Fruit fly (Drosophila melanogaster) whole organism, embryonic: Measurements from ENCODE around the gene Pex7.

Source experiments
- Aef1 ChIP-seq: fragments of 200-800 bp; sonication (Bioruptor generic); IDR thresholded peaks from 3 replicates; pipeline ENCODE4 v1.3.6; 2022; ENCODE audit warnings: missing biosample characterization, missing genetic modification characterization
- Atf3 ChIP-seq: fragments of 200-800 bp; sonication (Bioruptor generic); optimal IDR thresholded peaks from 3 replicates; lab custom pipeline; 2016; ENCODE audit warnings: missing biosample characterization, missing genetic modification characterization
- B-H1 ChIP-seq: fragments of 200-800 bp; sonication (Bioruptor generic); IDR thresholded peaks from 3 replicates; pipeline ENCODE4 v1.3.6; 2022; ENCODE audit warnings: missing biosample characterization, missing genetic modification characterization
- BEAF-32 ChIP-seq: fragments of 200-800 bp; sonication (Bioruptor generic); optimal IDR thresholded peaks from 3 replicates; lab custom pipeline; 2017; ENCODE audit warnings: missing biosample characterization, missing genetic modification characterization, mild to moderate bottlenecking, moderate library complexity, missing genetic modification reagents
- CG12104 ChIP-seq: fragments of 200-800 bp; sonication (Bioruptor generic); optimal IDR thresholded peaks from 3 replicates; lab custom pipeline; 2016; ENCODE audit warnings: missing biosample characterization, missing genetic modification characterization
- CG14667 ChIP-seq: fragments of 200-800 bp; sonication (Bioruptor generic); IDR thresholded peaks from 2 replicates; pipeline ENCODE4 v1.3.6; 2022; ENCODE audit warnings: missing biosample characterization, missing genetic modification characterization
- CG1603 ChIP-seq: fragments of 200-800 bp; sonication (Bioruptor generic); optimal IDR thresholded peaks from 2 replicates; lab custom pipeline; 2019; ENCODE audit warnings: missing biosample characterization, mild to moderate bottlenecking, missing genetic modification characterization, moderate library complexity
- CG17912 ChIP-seq: fragments of 200-800 bp; sonication (Bioruptor generic); optimal IDR thresholded peaks from 2 replicates; lab custom pipeline; 2018; ENCODE audit warnings: missing biosample characterization, mild to moderate bottlenecking, missing genetic modification characterization
- CG30403 ChIP-seq: fragments of 200-800 bp; sonication (Bioruptor generic); optimal IDR thresholded peaks from 3 replicates; lab custom pipeline; 2016; ENCODE audit warnings: missing biosample characterization, missing genetic modification characterization
- CG32772 ChIP-seq: fragments of 200-800 bp; sonication (Bioruptor generic); IDR thresholded peaks from 2 replicates; pipeline ENCODE4 v1.3.6; 2022; ENCODE audit warnings: missing biosample characterization, missing genetic modification characterization
- CG33213 ChIP-seq: fragments of 200-800 bp; sonication (Bioruptor generic); optimal IDR thresholded peaks from 3 replicates; lab custom pipeline; 2016; ENCODE audit warnings: missing biosample characterization, missing genetic modification characterization
- CG4617 ChIP-seq: fragments of 200-800 bp; sonication (Bioruptor generic); optimal IDR thresholded peaks from 3 replicates; lab custom pipeline; 2016; ENCODE audit warnings: missing biosample characterization, missing genetic modification characterization, borderline replicate concordance
- CG7372 ChIP-seq: fragments of 200-800 bp; sonication (Bioruptor generic); IDR thresholded peaks from 2 replicates; pipeline ENCODE4 v1.3.6; 2022; ENCODE audit warnings: missing biosample characterization, missing genetic modification characterization
- CG7786 ChIP-seq: fragments of 200-800 bp; sonication (Bioruptor generic); optimal IDR thresholded peaks from 2 replicates; lab custom pipeline; 2016; ENCODE audit warnings: missing biosample characterization, missing genetic modification characterization
- CG7963 ChIP-seq: fragments of 200-800 bp; sonication (Bioruptor generic); IDR thresholded peaks from 3 replicates; pipeline ENCODE4 v1.3.6; 2022; ENCODE audit warnings: missing biosample characterization, missing genetic modification characterization; ENCODE audit not compliant: partially characterized antibody
- CG8478 ChIP-seq: fragments of >200 bp; optimal IDR thresholded peaks from 2 replicates; lab custom pipeline; 2018
- Dek ChIP-seq: fragments of 200-800 bp; sonication (Bioruptor generic); optimal IDR thresholded peaks from 3 replicates; lab custom pipeline; 2019; ENCODE audit warnings: missing biosample characterization, mild to moderate bottlenecking, missing genetic modification characterization, moderate library complexity
- Dp ChIP-seq: fragments of 200-800 bp; sonication (Bioruptor generic); optimal IDR thresholded peaks from 2 replicates; lab custom pipeline; 2018; ENCODE audit warnings: missing biosample characterization, mild to moderate bottlenecking, missing genetic modification characterization, moderate library complexity
- E2f2 ChIP-seq: fragments of 200-800 bp; sonication (Bioruptor generic); IDR thresholded peaks from 2 replicates; pipeline ENCODE4 v1.3.6; 2022; ENCODE audit warnings: missing biosample characterization, missing genetic modification characterization
- Fer2 ChIP-seq: fragments of 200-800 bp; sonication (Bioruptor generic); optimal IDR thresholded peaks from 2 replicates; lab custom pipeline; 2018; ENCODE audit warnings: missing biosample characterization, mild to moderate bottlenecking, missing genetic modification characterization, moderate library complexity
- Gug ChIP-seq: fragments of 200-800 bp; sonication (Bioruptor generic); IDR thresholded peaks from 4 replicates; pipeline ENCODE4 v1.3.6; 2022; ENCODE audit warnings: missing biosample characterization, missing genetic modification characterization
- H15 ChIP-seq: fragments of 200-800 bp; sonication (Bioruptor generic); IDR thresholded peaks from 3 replicates; pipeline ENCODE4 v1.3.6; 2022; ENCODE audit warnings: missing biosample characterization, missing genetic modification characterization
- H2.0 ChIP-seq: fragments of 200-800 bp; sonication (Bioruptor generic); IDR thresholded peaks from 2 replicates; pipeline ENCODE4 v1.3.6; 2022; ENCODE audit warnings: missing biosample characterization, missing genetic modification characterization
- Hey ChIP-seq: fragments of 200-800 bp; sonication (Bioruptor generic); optimal IDR thresholded peaks from 3 replicates; lab custom pipeline; 2018; ENCODE audit warnings: missing biosample characterization, mild to moderate bottlenecking, missing genetic modification characterization
- Hr3 ChIP-seq: fragments of 200-800 bp; sonication (Bioruptor generic); optimal IDR thresholded peaks from 3 replicates; lab custom pipeline; 2016; ENCODE audit warnings: missing biosample characterization, missing genetic modification characterization
- Lpt ChIP-seq: fragments of >200 bp; optimal IDR thresholded peaks from 2 replicates; lab custom pipeline; 2018; ENCODE audit warnings: missing biosample characterization, missing genetic modification characterization
- Mad ChIP-seq: fragments of 200-800 bp; sonication (Bioruptor generic); optimal IDR thresholded peaks from 2 replicates; lab custom pipeline; 2016; ENCODE audit warnings: missing biosample characterization, missing genetic modification characterization
- Nf-YC ChIP-seq: fragments of 200-800 bp; optimal IDR thresholded peaks from 3 replicates; lab custom pipeline; 2019; ENCODE audit warnings: missing biosample characterization, mild to moderate bottlenecking, missing genetic modification characterization, moderate library complexity
- Sin3A ChIP-seq: fragments of >200 bp; optimal IDR thresholded peaks from 2 replicates; lab custom pipeline; 2018
- Taf1 ChIP-seq: fragments of 200-800 bp; sonication (Bioruptor generic); IDR thresholded peaks from 2 replicates; pipeline ENCODE4 v1.3.6; 2022; ENCODE audit warnings: missing biosample characterization, missing genetic modification characterization
- Usf ChIP-seq: fragments of 200-800 bp; sonication (Bioruptor generic); optimal IDR thresholded peaks from 2 replicates; lab custom pipeline; 2017; ENCODE audit warnings: missing genotype, missing biosample characterization, missing genetic modification characterization
- amos ChIP-seq: fragments of 200-800 bp; sonication (Bioruptor generic); IDR thresholded peaks from 2 replicates; pipeline ENCODE4 v1.3.6; 2022; ENCODE audit warnings: missing biosample characterization, missing genetic modification characterization; ENCODE audit not compliant: partially characterized antibody
- bab2 ChIP-seq: fragments of 200-800 bp; sonication (Bioruptor generic); optimal IDR thresholded peaks from 2 replicates; lab custom pipeline; 2016; ENCODE audit warnings: missing biosample characterization, missing genetic modification characterization
- bbx ChIP-seq: fragments of 200-800 bp; sonication (Bioruptor generic); IDR thresholded peaks from 2 replicates; pipeline ENCODE4 v1.3.6; 2022; ENCODE audit warnings: missing biosample characterization, missing genetic modification characterization; ENCODE audit not compliant: partially characterized antibody
- br ChIP-seq: fragments of >200 bp; optimal IDR thresholded peaks from 2 replicates; lab custom pipeline; 2017
- cg ChIP-seq: fragments of 200-800 bp; sonication (Bioruptor generic); optimal IDR thresholded peaks from 3 replicates; lab custom pipeline; 2019; ENCODE audit warnings: missing biosample characterization, mild to moderate bottlenecking, missing genetic modification characterization, moderate library complexity
- chinmo ChIP-seq: fragments of 200-800 bp; sonication (Bioruptor generic); IDR thresholded peaks from 4 replicates; pipeline ENCODE4 v1.3.6; 2022; ENCODE audit warnings: missing biosample characterization, missing genetic modification characterization; ENCODE audit not compliant: partially characterized antibody
- chn ChIP-seq: fragments of 200-800 bp; sonication (Bioruptor generic); optimal IDR thresholded peaks from 2 replicates; lab custom pipeline; 2016; ENCODE audit warnings: missing biosample characterization, missing genetic modification characterization
- da ChIP-seq: fragments of 200-800 bp; sonication (Bioruptor generic); optimal IDR thresholded peaks from 2 replicates; lab custom pipeline; 2016; ENCODE audit warnings: missing biosample characterization, missing genetic modification characterization
- fd64A ChIP-seq: fragments of 200-800 bp; sonication (Bioruptor generic); optimal IDR thresholded peaks from 3 replicates; lab custom pipeline; 2018; ENCODE audit warnings: missing biosample characterization, mild to moderate bottlenecking, missing genetic modification characterization
- fru ChIP-seq: fragments of >200 bp; optimal IDR thresholded peaks from 2 replicates; lab custom pipeline; 2017
- gem ChIP-seq: fragments of 200-800 bp; sonication (Bioruptor generic); optimal IDR thresholded peaks from 2 replicates; lab custom pipeline; 2019; ENCODE audit warnings: missing biosample characterization, mild to moderate bottlenecking, missing genetic modification characterization, moderate library complexity
- h ChIP-seq: fragments of >200 bp; optimal IDR thresholded peaks from 2 replicates; lab custom pipeline; 2017
- inv ChIP-seq: fragments of 200-800 bp; sonication (Bioruptor generic); IDR thresholded peaks from 2 replicates; pipeline ENCODE4 v1.3.6; 2022; ENCODE audit warnings: missing biosample characterization, missing genetic modification characterization; ENCODE audit not compliant: partially characterized antibody
- jing ChIP-seq: fragments of 200-800 bp; sonication (Bioruptor generic); optimal IDR thresholded peaks from 2 replicates; lab custom pipeline; 2018; ENCODE audit warnings: missing biosample characterization, mild to moderate bottlenecking, missing genetic modification characterization
- kni ChIP-seq: fragments of 200-800 bp; sonication (Bioruptor generic); optimal IDR thresholded peaks from 3 replicates; lab custom pipeline; 2017; ENCODE audit warnings: mild to moderate bottlenecking, missing biosample characterization, missing genetic modification reagents, missing genetic modification characterization
- lilli ChIP-seq: fragments of 200-800 bp; sonication (Bioruptor generic); optimal IDR thresholded peaks from 3 replicates; lab custom pipeline; 2016; ENCODE audit warnings: missing biosample characterization, missing genetic modification characterization
- sc ChIP-seq, 3 experiments: fragments of >200 bp in 2 of 3; fragments of 200-800 bp in 1 of 3; sonication (Bioruptor generic) in 1 of 3; optimal IDR thresholded peaks; 2 replicates in 2 of 3; 3 replicates in 1 of 3; lab custom pipeline; 2017; ENCODE audit warnings: mild to moderate bottlenecking in 1 of 3, missing biosample characterization in 1 of 3, missing genetic modification characterization in 1 of 3, missing genetic modification reagents in 1 of 3
- sens-2 ChIP-seq: fragments of 200-800 bp; sonication (Bioruptor generic); IDR thresholded peaks from 2 replicates; pipeline ENCODE4 v1.3.6; 2022; ENCODE audit warnings: missing biosample characterization, missing genetic modification characterization
- sr ChIP-seq: fragments of 200-800 bp; sonication (Bioruptor generic); IDR thresholded peaks from 3 replicates; pipeline ENCODE4 v1.3.6; 2022; ENCODE audit warnings: missing biosample characterization, missing genetic modification characterization
- tna ChIP-seq: fragments of 200-800 bp; sonication (Bioruptor generic); IDR thresholded peaks from 2 replicates; pipeline ENCODE4 v1.3.6; 2022; ENCODE audit warnings: missing biosample characterization, missing genetic modification characterization; ENCODE audit not compliant: partially characterized antibody
- ttk ChIP-seq: fragments of 200-800 bp; sonication (Bioruptor generic); IDR thresholded peaks from 2 replicates; pipeline ENCODE4 v2.1.2; 2022; ENCODE audit warnings: missing biosample characterization, missing genetic modification characterization
- usp ChIP-seq: fragments of >200 bp; optimal IDR thresholded peaks from 2 replicates; lab custom pipeline; 2017; ENCODE audit warnings: missing biosample characterization, missing genetic modification characterization

The Pex7 gene

DNA sequence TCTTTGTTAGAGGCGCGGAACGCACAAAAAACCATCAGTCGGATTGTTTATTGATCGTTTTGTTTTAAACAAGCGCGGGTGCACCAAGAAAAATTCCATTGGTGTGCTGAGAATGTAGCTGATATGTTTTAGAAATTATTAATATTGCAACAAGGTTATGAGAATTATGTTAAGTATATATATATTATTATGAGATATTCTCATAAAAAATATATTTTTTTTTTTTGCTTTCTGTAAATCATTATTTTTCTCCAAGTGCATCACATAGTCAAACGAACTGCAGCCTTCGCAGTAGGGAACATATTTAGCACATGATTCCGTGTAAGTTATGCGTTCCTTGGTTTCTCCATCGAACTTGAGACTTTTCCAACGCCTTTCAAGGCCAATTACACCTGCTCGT is 18.0 kb upstream of the Pex7 start (continued):
- TF ChIP-seq B-H1 (peak; percentile 83), H2.0 (GFP tag; lab: Robert Waterston, UW) (peak; percentile 52; the same call in 1 of the 2 replicates), inv (GFP tag; lab: Robert Waterston, UW) (no peak), Usf (GFP tag; lab: Kevin White, UChicago) (no peak), fru (lab: Kevin White, UChicago) (no peak), gem (tag; lab: Kevin White, UChicago) (peak; percentile 80), jing (no peak), sr (GFP tag; lab: Robert Waterston, UW) (no peak), H15 (GFP tag; lab: Robert Waterston, UW) (peak; percentile 68; the same call in 1 of the 3 replicates), Mad (GFP tag; lab: Kevin White, UChicago) (no peak), CG12104 (peak; percentile 34), tna (GFP tag; lab: Robert Waterston, UW) (no peak), Atf3 (GFP tag; lab: Kevin White, UChicago) (no peak), h (lab: Kevin White, UChicago) (no peak), CG30403 (GFP tag; lab: Kevin White, UChicago) (peak; percentile 8), Gug (GFP tag; lab: Robert Waterston, UW) (0 out of 4 replicates have a peak, but pooled peaks have one; percentile 34), CG8478 (lab: Kevin White, UChicago) (no peak), CG17912 (GFP tag; lab: Kevin White, UChicago) (no peak), CG14667 (GFP tag; lab: Robert Waterston, UW) (peak; percentile 82), bbx (GFP tag; lab: Robert Waterston, UW) (no peak), fd64A (GFP tag; lab: Kevin White, UChicago) (no peak), Nf-YC (peak; percentile 71), Dek (peak; percentile 42), CG7786 (no peak), Hr3 (GFP tag; lab: Kevin White, UChicago) (peak; percentile 33), amos (GFP tag; lab: Robert Waterston, UW) (no peak), Aef1 (GFP tag; lab: Robert Waterston, UW) (peak; percentile 65), CG32772 (peak; percentile 76), Lpt (GFP tag; lab: Kevin White, UChicago) (no peak), Taf1 (GFP tag; lab: Robert Waterston, UW) (peak; percentile 39; the same call in 1 of the 2 replicates), CG33213 (GFP tag; lab: Kevin White, UChicago) (no peak), chinmo (no peak), lilli (no peak), Sin3A (lab: Kevin White, UChicago) (no peak), CG4617 (GFP tag; lab: Kevin White, UChicago) (no peak), E2f2 (peak; percentile 58; the same call in 1 of the 2 replicates), ttk (peak; percentile 64; the same call in 1 of the 2 replicates), CG7372 (GFP tag; lab: Robert Waterston, UW) (peak; percentile 81), Hey (tag; lab: Kevin White, UChicago) (no peak), sc (optimal IDR thresholded peaks at IDR 0.05; lab: Kevin White, UChicago) (no peak), sc (GFP tag; optimal IDR thresholded peaks at IDR 0.05; lab: Kevin White, UChicago) (no peak), usp (GFP tag; lab: Kevin White, UChicago) (no peak), BEAF-32 (GFP tag; lab: Kevin White, UChicago) (no peak), br (no peak), kni (no peak), CG1603 (tag; lab: Kevin White, UChicago) (no peak), CG7963 (no peak), bab2 (GFP tag; lab: Kevin White, UChicago) (no peak), Fer2 (tag; lab: Kevin White, UChicago) (peak; percentile 42), Dp (no peak), sens-2 (GFP tag; lab: Robert Waterston, UW) (no peak), cg (no peak), chn (no peak), da (GFP tag; lab: Kevin White, UChicago) (no peak)
